Fruit fly (Drosophila melanogaster) whole organism, embryonic: ENCODE measurements around the gene Ns1.
A peak's percentile ranks its signal among the peaks of the same experiment; 100 is the strongest.

ENCODE experiments used
- CG10267 ChIP-seq: fragments of 200-800 bp; sonication (Bioruptor generic); optimal IDR thresholded peaks from 2 replicates; lab custom pipeline; 2018; ENCODE audit warnings: missing biosample characterization, mild to moderate bottlenecking, missing genetic modification characterization, moderate library complexity
- CG10431 ChIP-seq: fragments of 200-800 bp; sonication (Bioruptor generic); optimal IDR thresholded peaks from 3 replicates; lab custom pipeline; 2018; ENCODE audit warnings: missing biosample characterization, mild to moderate bottlenecking, missing genetic modification characterization
- CG11085 ChIP-seq: fragments of 200-800 bp; sonication (Bioruptor generic); IDR thresholded peaks from 2 replicates; pipeline ENCODE4 v1.3.6; 2022; ENCODE audit warnings: missing biosample characterization, missing genetic modification characterization
- CG11247 ChIP-seq: fragments of 200-800 bp; sonication (Bioruptor generic); IDR thresholded peaks from 2 replicates; pipeline ENCODE4 v1.3.6; 2022; ENCODE audit warnings: missing biosample characterization, missing genetic modification characterization
- CG12744 ChIP-seq: fragments of 200-800 bp; sonication (Bioruptor generic); optimal IDR thresholded peaks from 2 replicates; lab custom pipeline; 2016; ENCODE audit warnings: missing biosample characterization, missing genetic modification characterization
- CG14441 ChIP-seq: fragments of 200-800 bp; sonication (Bioruptor generic); IDR thresholded peaks from 2 replicates; pipeline ENCODE4 v1.3.6; 2022; ENCODE audit warnings: missing biosample characterization, missing genetic modification characterization
- CG14710 ChIP-seq: fragments of 200-800 bp; sonication (Bioruptor generic); optimal IDR thresholded peaks from 3 replicates; lab custom pipeline; 2019; ENCODE audit warnings: missing biosample characterization, mild to moderate bottlenecking, missing genetic modification characterization, moderate library complexity
- CG15514 ChIP-seq: fragments of 200-800 bp; sonication (Bioruptor generic); optimal IDR thresholded peaks from 3 replicates; lab custom pipeline; 2017; ENCODE audit warnings: missing biosample characterization, missing genetic modification characterization, mild to moderate bottlenecking, moderate library complexity, missing genetic modification reagents
- CG16815 ChIP-seq: fragments of 200-800 bp; sonication (Bioruptor generic); optimal IDR thresholded peaks from 3 replicates; lab custom pipeline; 2017; ENCODE audit warnings: missing biosample characterization, mild to moderate bottlenecking, missing genetic modification characterization
- CG3281 ChIP-seq: fragments of 200-800 bp; sonication (Bioruptor generic); optimal IDR thresholded peaks from 3 replicates; lab custom pipeline; 2017; ENCODE audit warnings: missing biosample characterization, mild to moderate bottlenecking, missing genetic modification characterization
- CG33213 ChIP-seq: fragments of 200-800 bp; sonication (Bioruptor generic); optimal IDR thresholded peaks from 3 replicates; lab custom pipeline; 2016; ENCODE audit warnings: missing biosample characterization, missing genetic modification characterization
- CG5180 ChIP-seq: fragments of 200-800 bp; sonication (Bioruptor generic); optimal IDR thresholded peaks from 3 replicates; lab custom pipeline; 2017; ENCODE audit warnings: missing biosample characterization, missing genetic modification characterization, mild to moderate bottlenecking, moderate library complexity, missing genetic modification reagents
- CG6683 ChIP-seq: fragments of 200-800 bp; sonication (Bioruptor generic); optimal IDR thresholded peaks from 2 replicates; lab custom pipeline; 2017; ENCODE audit warnings: missing biosample characterization, mild to moderate bottlenecking, missing genetic modification characterization, missing genetic modification reagents
- CG9727 ChIP-seq: fragments of 200-800 bp; sonication (Bioruptor generic); optimal IDR thresholded peaks from 3 replicates; lab custom pipeline; 2017; ENCODE audit warnings: missing biosample characterization, mild to moderate bottlenecking, missing genetic modification characterization
- CTCF ChIP-seq: fragments of 200-800 bp; sonication (Bioruptor generic); optimal IDR thresholded peaks from 2 replicates; lab custom pipeline; 2017; ENCODE audit warnings: missing biosample characterization, mild to moderate bottlenecking, missing genetic modification characterization, moderate library complexity
- Dp ChIP-seq: fragments of 200-800 bp; sonication (Bioruptor generic); optimal IDR thresholded peaks from 2 replicates; lab custom pipeline; 2018; ENCODE audit warnings: missing biosample characterization, mild to moderate bottlenecking, missing genetic modification characterization, moderate library complexity
- E2f2 ChIP-seq: fragments of 200-800 bp; sonication (Bioruptor generic); IDR thresholded peaks from 2 replicates; pipeline ENCODE4 v1.3.6; 2022; ENCODE audit warnings: missing biosample characterization, missing genetic modification characterization
- Fer2 ChIP-seq: fragments of 200-800 bp; sonication (Bioruptor generic); optimal IDR thresholded peaks from 2 replicates; lab custom pipeline; 2018; ENCODE audit warnings: missing biosample characterization, mild to moderate bottlenecking, missing genetic modification characterization, moderate library complexity
- GATAe ChIP-seq: fragments of 200-800 bp; sonication (Bioruptor generic); conservative IDR thresholded peaks from 2 replicates; pipeline ENCODE4 v1.3.6; 2022; ENCODE audit warnings: missing biosample characterization, missing genetic modification characterization
- HLH4C ChIP-seq: fragments of 200-800 bp; sonication (Bioruptor generic); IDR thresholded peaks from 3 replicates; pipeline ENCODE4 v1.3.6; 2022; ENCODE audit warnings: missing biosample characterization, missing genetic modification characterization; ENCODE audit not compliant: partially characterized antibody
- HLHmδ ChIP-seq: fragments of 200-800 bp; sonication (Bioruptor generic); optimal IDR thresholded peaks from 2 replicates; lab custom pipeline; 2018; ENCODE audit warnings: missing biosample characterization, mild to moderate bottlenecking, missing genetic modification characterization, moderate library complexity
- HmgD ChIP-seq: fragments of 200-800 bp; sonication (Bioruptor generic); optimal IDR thresholded peaks from 3 replicates; lab custom pipeline; 2016; ENCODE audit warnings: missing biosample characterization, missing genetic modification characterization
- Hmr ChIP-seq: fragments of 200-800 bp; sonication (Bioruptor generic); optimal IDR thresholded peaks from 3 replicates; lab custom pipeline; 2017; ENCODE audit warnings: mild to moderate bottlenecking, missing biosample characterization, missing genetic modification reagents, missing genetic modification characterization
- Hmx ChIP-seq: fragments of 200-800 bp; sonication (Bioruptor generic); optimal IDR thresholded peaks from 2 replicates; lab custom pipeline; 2016; ENCODE audit warnings: missing biosample characterization, missing genetic modification characterization
- MBD-R2 ChIP-seq: fragments of 200-800 bp; sonication (Bioruptor generic); IDR thresholded peaks from 2 replicates; pipeline ENCODE4 v1.3.6; 2022; ENCODE audit warnings: missing biosample characterization, missing genetic modification characterization
- NFAT ChIP-seq: fragments of 200-800 bp; sonication (Bioruptor generic); IDR thresholded peaks from 2 replicates; pipeline ENCODE4 v1.3.6; 2022; ENCODE audit warnings: missing biosample characterization, missing genetic modification characterization
- Oli ChIP-seq: fragments of 200-800 bp; sonication (Bioruptor generic); optimal IDR thresholded peaks from 2 replicates; lab custom pipeline; 2018; ENCODE audit warnings: missing biosample characterization, mild to moderate bottlenecking, missing genetic modification characterization, moderate library complexity
- Pdp1 ChIP-seq, 2 experiments: fragments of 200-800 bp; sonication (Bioruptor generic); optimal IDR thresholded peaks; 3 replicates each; lab custom pipeline; 2016; ENCODE audit warnings: missing biosample characterization in 2 of 2, missing genetic modification characterization in 2 of 2, mild to moderate bottlenecking in 1 of 2, moderate library complexity in 1 of 2
- Scr ChIP-seq: fragments of 200-800 bp; sonication (Bioruptor generic); IDR thresholded peaks from 2 replicates; pipeline ENCODE4 v1.3.6; 2022; ENCODE audit warnings: missing biosample characterization, missing genetic modification characterization; ENCODE audit not compliant: partially characterized antibody
- al ChIP-seq: fragments of 200-800 bp; sonication (Bioruptor generic); IDR thresholded peaks from 2 replicates; pipeline ENCODE4 v1.3.6; 2022; ENCODE audit warnings: missing biosample characterization, missing genetic modification characterization
- az2 ChIP-seq: fragments of 200-800 bp; sonication (Bioruptor generic); optimal IDR thresholded peaks from 3 replicates; lab custom pipeline; 2016; ENCODE audit warnings: missing biosample characterization, missing genetic modification characterization
- bsh ChIP-seq, 2 experiments: fragments of 200-800 bp; sonication (Bioruptor generic); optimal IDR thresholded peaks; 2 replicates each; lab custom pipeline; 2017 to 2018; ENCODE audit warnings: mild to moderate bottlenecking in 2 of 2, missing biosample characterization in 2 of 2, missing genetic modification characterization in 2 of 2, moderate library complexity in 1 of 2
- croc ChIP-seq: fragments of 200-800 bp; sonication (Bioruptor generic); conservative IDR thresholded peaks from 3 replicates; pipeline ENCODE4 v1.3.6; 2022; ENCODE audit warnings: missing biosample characterization, missing genetic modification characterization
- dimm ChIP-seq: fragments of 200-800 bp; sonication (Bioruptor generic); IDR thresholded peaks from 2 replicates; pipeline ENCODE4 v1.3.6; 2022; ENCODE audit warnings: missing biosample characterization, missing genetic modification characterization
- disco-r ChIP-seq: fragments of 200-800 bp; sonication (Bioruptor generic); optimal IDR thresholded peaks from 2 replicates; lab custom pipeline; 2016; ENCODE audit warnings: missing biosample characterization, missing genetic modification characterization
- dysf ChIP-seq: fragments of 200-800 bp; sonication (Bioruptor generic); IDR thresholded peaks from 3 replicates; pipeline ENCODE4 v1.3.6; 2022; ENCODE audit warnings: missing biosample characterization, missing genetic modification characterization
- esg ChIP-seq: fragments of 200-800 bp; sonication (Bioruptor generic); conservative IDR thresholded peaks from 2 replicates; pipeline ENCODE4 v1.3.6; 2022; ENCODE audit warnings: missing biosample characterization, missing genetic modification characterization
- eve ChIP-seq, 2 experiments: fragments of >200 bp; optimal IDR thresholded peaks; 2 replicates each; lab custom pipeline; 2017; ENCODE audit warnings: missing biosample characterization in 2 of 2, missing genetic modification characterization in 2 of 2
- grau ChIP-seq: fragments of 200-800 bp; optimal IDR thresholded peaks from 3 replicates; lab custom pipeline; 2019; ENCODE audit warnings: missing biosample characterization, mild to moderate bottlenecking, missing genetic modification characterization, moderate library complexity
- nom ChIP-seq: fragments of 200-800 bp; sonication (Bioruptor generic); optimal IDR thresholded peaks from 2 replicates; lab custom pipeline; 2017; ENCODE audit warnings: missing biosample characterization, missing genetic modification characterization, mild to moderate bottlenecking, moderate library complexity, missing genetic modification reagents
- pan ChIP-seq, 4 experiments: fragments of >200 bp in 3 of 4; fragments of 200-800 bp in 1 of 4; sonication (Bioruptor generic) in 1 of 4; optimal IDR thresholded peaks in 3 of 4; IDR thresholded peaks in 1 of 4; 2 replicates each; pipeline versions ENCODE4 v1.3.6 to Lab custom; 2017 to 2022; ENCODE audit warnings: missing biosample characterization in 2 of 4, missing genetic modification characterization in 2 of 4, mixed read lengths in 1 of 4
- peb ChIP-seq: fragments of 200-800 bp; sonication (Bioruptor generic); IDR thresholded peaks from 2 replicates; pipeline ENCODE4 v1.3.6; 2022; ENCODE audit warnings: missing biosample characterization, missing genetic modification characterization
- pnt ChIP-seq: fragments of 200-800 bp; sonication (Bioruptor generic); optimal IDR thresholded peaks from 3 replicates; lab custom pipeline; 2016; ENCODE audit warnings: missing biosample characterization, missing genetic modification characterization
- ranshi ChIP-seq: fragments of 200-800 bp; sonication (Bioruptor generic); IDR thresholded peaks from 2 replicates; pipeline ENCODE4 v1.3.6; 2022; ENCODE audit warnings: missing biosample characterization, missing genetic modification characterization
- sisA ChIP-seq: fragments of 200-800 bp; sonication (Bioruptor generic); IDR thresholded peaks from 2 replicates; pipeline ENCODE4 v1.3.6; 2022; ENCODE audit warnings: missing biosample characterization, missing genetic modification characterization
- tgo ChIP-seq: fragments of 200-800 bp; sonication (Bioruptor generic); IDR thresholded peaks from 3 replicates; pipeline ENCODE4 v1.3.6; 2022; ENCODE audit warnings: missing biosample characterization, missing genetic modification characterization
- vfl ChIP-seq: fragments of 200-800 bp; sonication (Bioruptor generic); optimal IDR thresholded peaks from 2 replicates; lab custom pipeline; 2016; ENCODE audit warnings: missing biosample characterization, missing genetic modification characterization
- zen ChIP-seq: fragments of 200-800 bp; sonication (Bioruptor generic); optimal IDR thresholded peaks from 3 replicates; lab custom pipeline; 2018; ENCODE audit warnings: missing biosample characterization, mild to moderate bottlenecking, missing genetic modification characterization, moderate library complexity

The Ns1 gene

DNA sequence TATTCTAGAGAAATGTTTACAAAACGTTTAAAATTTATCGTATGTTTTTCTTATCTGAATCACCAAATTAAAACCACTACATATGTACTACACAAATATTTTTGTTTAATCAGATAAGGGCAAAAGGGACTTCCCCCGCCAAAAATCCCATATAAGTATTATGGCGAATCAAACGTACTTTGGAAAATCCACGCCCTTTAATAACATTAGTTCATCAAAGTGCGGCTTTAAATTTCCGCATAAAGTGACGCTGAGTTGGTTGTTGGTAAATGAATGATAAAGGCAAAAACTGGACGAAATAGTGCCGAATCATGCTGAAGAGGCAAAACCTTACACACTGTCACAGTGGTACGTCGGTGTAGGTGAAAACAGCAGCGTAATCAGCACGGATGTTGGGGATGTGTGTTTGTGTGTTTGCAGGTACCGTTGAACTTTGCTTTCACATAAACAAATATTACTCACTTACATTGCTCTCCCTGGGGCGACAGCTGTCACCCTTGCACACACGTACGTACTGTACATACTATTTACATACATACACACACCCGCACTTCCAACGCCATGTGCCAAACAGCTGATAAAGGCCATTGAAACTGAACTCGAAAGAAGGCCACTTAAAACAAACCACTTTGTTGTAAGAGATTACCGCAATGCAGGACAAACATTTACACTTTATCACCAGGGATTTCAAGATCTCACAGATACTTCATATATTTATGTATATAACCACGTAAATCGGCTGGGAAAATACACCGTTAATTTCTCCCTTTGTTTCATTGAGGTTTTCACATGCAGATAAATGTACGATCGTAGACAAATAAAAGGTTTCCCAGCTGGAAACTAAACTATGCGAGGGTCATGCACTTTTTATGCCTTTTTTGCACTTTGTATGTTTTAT, 6.7 kb upstream of the Ns1 start (continued):
- TF ChIP-seq HmgD (GFP tag; lab: Kevin White, UChicago) (no peak), Hmx (no peak), GATAe (GFP tag; lab: Robert Waterston, UW) (no peak), croc (no peak), CG3281 (GFP tag; lab: Kevin White, UChicago) (peak; percentile 8), peb (GFP tag; lab: Robert Waterston, UW) (no peak), CG33213 (GFP tag; lab: Kevin White, UChicago) (no peak), Hmr (GFP tag; lab: Kevin White, UChicago) (peak; percentile 2), CG11247 (no peak), Scr (GFP tag; lab: Robert Waterston, UW) (no peak), Fer2 (no peak), bsh (GFP tag; optimal IDR thresholded peaks at IDR 0.05; lab: Kevin White, UChicago) (peak in 1 of 2 experiments; percentile 37), ranshi (GFP tag; lab: Robert Waterston, UW) (peak; percentile 18; the same call in 1 of the 2 replicates), az2 (GFP tag; lab: Kevin White, UChicago) (no peak), vfl (no peak), CG6683 (GFP tag; lab: Kevin White, UChicago) (peak; percentile 3), al (GFP tag; lab: Robert Waterston, UW) (no peak), esg (GFP tag; lab: Robert Waterston, UW) (no peak), CG15514 (GFP tag; lab: Kevin White, UChicago) (no peak), CG9727 (no peak), CG14710 (tag; lab: Kevin White, UChicago) (no peak), Dp (GFP tag; lab: Kevin White, UChicago) (no peak), E2f2 (GFP tag; lab: Robert Waterston, UW) (no peak), disco-r (GFP tag; lab: Kevin White, UChicago) (no peak), CG16815 (GFP tag; lab: Kevin White, UChicago) (no peak), grau (peak; percentile 63), CG14441 (GFP tag; lab: Robert Waterston, UW) (0 out of 2 replicates have a peak, but pooled peaks have one; percentile 10), CG12744 (GFP tag; lab: Kevin White, UChicago) (no peak), sisA (GFP tag; lab: Robert Waterston, UW) (no peak), CG10267 (no peak), CG10431 (no peak), dimm (no peak), HLH4C (GFP tag; lab: Robert Waterston, UW) (no peak), eve (GFP tag; optimal IDR thresholded peaks at IDR 0.05; lab: Kevin White, UChicago) (peak in 1 of 2 experiments; percentile 31), dysf (GFP tag; lab: Robert Waterston, UW) (no peak), CTCF (GFP tag; lab: Kevin White, UChicago) (no peak), CG11085 (GFP tag; lab: Robert Waterston, UW) (no peak), tgo (GFP tag; lab: Robert Waterston, UW) (no peak), pan (optimal IDR thresholded peaks at IDR 0.05; lab: Kevin White, UChicago) (no peak), pan (GFP tag; optimal IDR thresholded peaks at IDR 0.05 in 1 of 2, IDR thresholded peaks at IDR 0.05 in 1 of 2) (peak in 1 of 2 experiments; percentile 38), MBD-R2 (GFP tag; lab: Robert Waterston, UW) (no peak), CG5180 (GFP tag; lab: Kevin White, UChicago) (peak; percentile 51), NFAT (peak; percentile 42; the same call in 1 of the 2 replicates), zen (tag; lab: Kevin White, UChicago) (no peak), Oli (tag; lab: Kevin White, UChicago) (no peak), pnt (no peak), nom (GFP tag; lab: Kevin White, UChicago) (peak; percentile 61), HLHmδ (GFP tag; lab: Kevin White, UChicago) (peak; percentile 98), Pdp1 (GFP tag; optimal IDR thresholded peaks at IDR 0.05; lab: Kevin White, UChicago) (peak in 1 of 2 experiments; percentile 57)
